Fruit fly (Drosophila melanogaster): ENCODE measurements around the gene CG7173.

Gene CG7173

DNA sequence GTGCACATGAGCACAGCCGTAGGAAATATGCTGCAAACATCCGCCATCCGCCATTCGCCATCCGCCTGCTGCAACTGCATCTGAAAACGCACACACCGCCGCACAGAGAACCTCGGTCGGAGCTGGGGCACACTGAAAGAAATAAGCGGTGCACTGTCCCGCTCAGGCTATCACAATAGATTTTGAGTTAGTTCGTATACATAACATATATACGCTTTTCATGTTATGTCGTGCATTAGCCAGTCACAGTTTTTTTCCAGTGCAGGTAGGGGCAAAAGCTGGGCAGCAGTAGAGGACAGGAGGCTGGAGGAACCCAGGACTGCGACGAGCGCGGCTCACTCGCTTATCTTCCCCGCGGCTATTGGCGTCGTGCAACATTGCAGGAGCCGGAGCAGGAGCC, 36.4 kb upstream of the CG7173 start (continued):
- TF ChIP-seq CG8119 (GFP tag; IDR thresholded peaks at IDR 0.05) = 0 out of 3 replicates have a peak, but pooled peaks have one; percentile 22
- TF ChIP-seq Smox (GFP tag; optimal IDR thresholded peaks at IDR 0.05) = peak; percentile 51
- TF ChIP-seq Sox14 (GFP tag; optimal IDR thresholded peaks at IDR 0.05) = peak; percentile 64
- TF ChIP-seq CG3032 (tag; optimal IDR thresholded peaks at IDR 0.05) = peak; percentile 48
- peak; percentile 68 for TF ChIP-seq CG3919 (GFP tag; optimal IDR thresholded peaks at IDR 0.05)
- no peak for TF ChIP-seq Gug (GFP tag; IDR thresholded peaks at IDR 0.05)
- TF ChIP-seq lz (GFP tag; optimal IDR thresholded peaks at IDR 0.05) = peak; percentile 57
- TF ChIP-seq acj6 (GFP tag; optimal IDR thresholded peaks at IDR 0.05) = peak; percentile 55
- peak; percentile 47 for TF ChIP-seq spab (GFP tag; optimal IDR thresholded peaks at IDR 0.05)
- TF ChIP-seq CG4318 (GFP tag; optimal IDR thresholded peaks at IDR 0.05) = no peak
- peak; percentile 40 for TF ChIP-seq CG11902 (GFP tag; optimal IDR thresholded peaks at IDR 0.05)
- peak; percentile 71 for TF ChIP-seq Met (GFP tag; optimal IDR thresholded peaks at IDR 0.05)
- peak; percentile 6 for TF ChIP-seq Hr4 (GFP tag; optimal IDR thresholded peaks at IDR 0.05)
- TF ChIP-seq Hr38 (GFP tag; optimal IDR thresholded peaks at IDR 0.05) = no peak
- peak; percentile 48 for TF ChIP-seq OdsH (GFP tag; optimal IDR thresholded peaks at IDR 0.05)
- TF ChIP-seq cyc (GFP tag; optimal IDR thresholded peaks at IDR 0.05) = peak; percentile 71
- no peak for TF ChIP-seq Lpt (GFP tag; optimal IDR thresholded peaks at IDR 0.05)
- peak; percentile 67 for TF ChIP-seq Sox102F (GFP tag; optimal IDR thresholded peaks at IDR 0.05)
- TF ChIP-seq Eip78C (GFP tag) = peak; percentile 81
- peak; percentile 34 for TF ChIP-seq CG7368 (GFP tag; optimal IDR thresholded peaks at IDR 0.05)
- TF ChIP-seq fd59A (GFP tag; optimal IDR thresholded peaks at IDR 0.05) = peak; percentile 54
- peak; percentile 67 for TF ChIP-seq CG31627 (GFP tag; optimal IDR thresholded peaks at IDR 0.05)
- TF ChIP-seq fkh (GFP tag; optimal IDR thresholded peaks at IDR 0.05) = no peak

DNA sequence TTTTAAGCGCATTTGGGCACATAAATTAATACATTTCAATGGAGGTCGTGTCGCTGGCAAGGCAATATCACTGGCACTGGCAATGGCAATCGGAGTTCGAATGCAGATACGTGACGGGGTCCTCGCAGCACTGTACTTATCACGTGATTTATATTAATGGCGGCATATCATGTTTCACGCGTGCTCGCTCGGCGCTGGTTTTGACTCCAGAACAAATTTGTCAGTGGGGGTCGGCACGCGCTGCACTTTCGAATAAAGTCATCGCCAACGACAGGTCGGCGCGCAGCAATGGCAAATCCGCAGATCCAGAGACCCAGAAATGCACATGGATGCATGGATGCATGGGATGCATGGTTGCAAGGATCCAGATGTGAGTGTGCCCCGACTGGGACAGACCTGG, 33.2 kb upstream of the CG7173 start:
- TF ChIP-seq ss (GFP tag; optimal IDR thresholded peaks at IDR 0.05) (peak in 1 of 2 experiments; percentile 53), svp (GFP tag) (peak; percentile 54), Blimp-1 (GFP tag; optimal IDR thresholded peaks at IDR 0.05) (no peak), CG6808 (GFP tag; optimal IDR thresholded peaks at IDR 0.05) (no peak)

DNA sequence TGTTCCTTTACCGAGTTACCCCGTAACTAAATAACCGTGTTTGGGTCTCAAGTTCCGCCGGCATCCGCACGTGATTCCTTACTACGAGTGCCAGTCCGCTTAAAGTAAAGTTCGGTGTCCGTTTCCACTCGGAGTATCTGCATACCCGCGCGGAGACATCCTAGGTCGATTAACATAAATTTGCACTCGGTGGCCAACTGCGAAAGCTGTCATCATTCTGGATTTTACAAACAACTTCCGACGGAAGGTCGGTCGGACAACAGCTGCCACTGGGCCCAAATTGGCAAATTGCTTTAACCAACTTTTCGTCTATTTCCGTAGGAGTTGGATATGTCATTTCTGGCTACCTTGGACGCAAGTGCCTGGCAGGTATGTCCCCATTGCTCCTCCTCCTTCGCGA, 28.5 kb upstream of the CG7173 start, which contains the start of gene TfAP-2:
Gene TfAP-2, plus strand, starts transcription at position 301 of the 400 bp plus-strand sequence.
- TF ChIP-seq CG34406 (GFP tag; optimal IDR thresholded peaks at IDR 0.05) = no peak
- no peak for TF ChIP-seq OdsH (GFP tag; optimal IDR thresholded peaks at IDR 0.05)
- TF ChIP-seq Sox14 (GFP tag; optimal IDR thresholded peaks at IDR 0.05) = no peak
- no peak for TF ChIP-seq svp (GFP tag)
- no peak for TF ChIP-seq CG4318 (GFP tag; optimal IDR thresholded peaks at IDR 0.05)
- TF ChIP-seq CG1621 (tag; optimal IDR thresholded peaks at IDR 0.05) = no peak
- TF ChIP-seq esn (GFP tag; optimal IDR thresholded peaks at IDR 0.05) = no peak
- TF ChIP-seq eg (GFP tag; IDR thresholded peaks at IDR 0.05) = no peak
- TF ChIP-seq Gug (GFP tag; IDR thresholded peaks at IDR 0.05) = no peak
- no peak for TF ChIP-seq Ets21C (GFP tag; optimal IDR thresholded peaks at IDR 0.05)
- TF ChIP-seq vri (GFP tag; optimal IDR thresholded peaks at IDR 0.05) = no peak
- TF ChIP-seq Met (GFP tag; optimal IDR thresholded peaks at IDR 0.05) = no peak
- no peak for TF ChIP-seq CG3919 (GFP tag; optimal IDR thresholded peaks at IDR 0.05)
- no peak for TF ChIP-seq Sox102F (GFP tag; optimal IDR thresholded peaks at IDR 0.05)

DNA sequence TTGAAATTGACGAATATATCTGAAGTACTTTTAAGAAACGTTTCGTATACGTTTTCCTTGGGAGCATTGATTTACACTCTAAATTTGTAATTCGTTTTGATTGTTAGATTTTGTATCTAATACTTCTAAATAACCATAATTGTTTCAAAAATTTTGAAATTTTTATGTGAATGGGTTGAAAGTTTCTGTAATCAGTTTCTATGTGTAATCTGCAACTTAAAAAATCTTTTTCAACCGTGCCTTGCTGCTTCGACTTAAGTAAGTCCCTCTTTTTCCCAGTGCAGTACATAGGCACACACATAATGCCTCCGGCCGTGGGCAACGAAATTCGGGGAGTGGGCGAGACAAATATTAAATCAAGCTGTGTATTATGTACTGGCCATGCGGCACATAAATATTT, 27.4 kb upstream of the CG7173 start:
- TF ChIP-seq Eip78C (GFP tag) (peak; percentile 28), spab (GFP tag; optimal IDR thresholded peaks at IDR 0.05) (no peak)

DNA sequence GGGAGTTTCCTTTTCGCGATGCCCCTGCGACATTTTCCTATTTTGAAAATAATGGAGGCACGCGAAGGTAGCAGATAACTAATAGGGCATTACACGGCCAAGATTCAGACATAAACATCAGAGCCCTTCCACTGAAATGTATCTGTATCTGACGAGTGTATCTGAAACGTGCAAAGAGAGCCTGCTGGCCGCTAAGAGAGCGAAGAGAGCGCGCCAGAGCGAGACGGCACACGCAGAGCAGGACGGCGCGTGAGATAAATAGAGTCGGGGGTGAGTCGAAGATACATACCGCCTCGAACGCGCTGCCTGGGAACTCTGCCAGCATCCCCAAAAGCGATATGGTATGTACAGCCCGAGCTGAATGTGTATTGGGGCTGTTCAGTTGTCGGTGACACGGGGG, 26.7 kb upstream of the CG7173 start:
- no peak for TF ChIP-seq CG34406 (GFP tag; optimal IDR thresholded peaks at IDR 0.05)
- peak; percentile 28 for TF ChIP-seq Eip78C (GFP tag)
- TF ChIP-seq eg (GFP tag; IDR thresholded peaks at IDR 0.05) = no peak
- TF ChIP-seq vri (GFP tag; optimal IDR thresholded peaks at IDR 0.05) = no peak
- no peak for TF ChIP-seq Sox14 (GFP tag; optimal IDR thresholded peaks at IDR 0.05)
- 0 out of 2 replicates have a peak, but pooled peaks have one; percentile 25 for TF ChIP-seq CG15336 (GFP tag; IDR thresholded peaks at IDR 0.05)
- no peak for TF ChIP-seq CG31627 (GFP tag; optimal IDR thresholded peaks at IDR 0.05)
- no peak for TF ChIP-seq fd85E (GFP tag; optimal IDR thresholded peaks at IDR 0.05)
- TF ChIP-seq CG9139 (GFP tag; optimal IDR thresholded peaks at IDR 0.05) = no peak
- no peak for TF ChIP-seq CG16779 (tag; optimal IDR thresholded peaks at IDR 0.05)
- TF ChIP-seq dsx (GFP tag; optimal IDR thresholded peaks at IDR 0.05; ENCODE audit: poor library complexity, severe bottlenecking) = no peak
- TF ChIP-seq OdsH (GFP tag; optimal IDR thresholded peaks at IDR 0.05) = no peak
- no peak for TF ChIP-seq Lpt (GFP tag; optimal IDR thresholded peaks at IDR 0.05)
- TF ChIP-seq CG11762 (GFP tag; optimal IDR thresholded peaks at IDR 0.05; ENCODE audit: insufficient read depth) = no peak
- no peak for TF ChIP-seq lz (GFP tag; optimal IDR thresholded peaks at IDR 0.05)
- peak; percentile 37 for TF ChIP-seq CG6854 (GFP tag; optimal IDR thresholded peaks at IDR 0.05)
- TF ChIP-seq dac (GFP tag; optimal IDR thresholded peaks at IDR 0.05) = no peak
- peak; percentile 15 to 27 for TF ChIP-seq ss (GFP tag; optimal IDR thresholded peaks at IDR 0.05)
- no peak for TF ChIP-seq pdm3 (GFP tag; optimal IDR thresholded peaks at IDR 0.05)
- TF ChIP-seq Gug (GFP tag; IDR thresholded peaks at IDR 0.05) = no peak
- no peak for TF ChIP-seq acj6 (GFP tag; optimal IDR thresholded peaks at IDR 0.05)
- TF ChIP-seq cyc (GFP tag; optimal IDR thresholded peaks at IDR 0.05) = no peak
- TF ChIP-seq esn (GFP tag; optimal IDR thresholded peaks at IDR 0.05) = no peak
- TF ChIP-seq svp (GFP tag) = no peak

Measured in whole organism, prepupa.